Fruit fly (Drosophila melanogaster): Measurements from ENCODE around the gene Pep.

dm6 chr3L:17622081-17622850 lies 22.6 kb downstream of the Pep start:
- TF ChIP-seq EcR (GFP tag; optimal IDR thresholded peaks at IDR 0.05) (no peak), psq (optimal IDR thresholded peaks at IDR 0.05) (no peak), CG8478 (optimal IDR thresholded peaks at IDR 0.05) (no peak), pan (optimal IDR thresholded peaks at IDR 0.05) (no peak)
